Worm (Caenorhabditis elegans) whole organism, late embryonic: ENCODE data around the gene F52D1.2.

Experiments
- ceh-19 ChIP-seq: fragments of 200-800 bp; sonication (Bioruptor generic); optimal IDR thresholded peaks from 2 replicates; lab custom pipeline; 2018; ENCODE audit warnings: mild to moderate bottlenecking, missing genetic modification characterization, missing compliant biosample characterization
- ceh-24 ChIP-seq: sonication (generic microtip); optimal IDR thresholded peaks from 2 replicates; lab custom pipeline; 2016; ENCODE audit warnings: mild to moderate bottlenecking, missing genetic modification characterization, missing compliant biosample characterization
- ceh-45 ChIP-seq: fragments of 200-800 bp; sonication (Bioruptor generic); IDR thresholded peaks from 2 replicates; pipeline ENCODE4 v1.3.6; 2022; ENCODE audit warnings: missing genetic modification reagents, missing genetic modification characterization, missing compliant biosample characterization
- ceh-9 ChIP-seq: sonication (generic microtip); optimal IDR thresholded peaks from 2 replicates; lab custom pipeline; 2016; ENCODE audit warnings: mild to moderate bottlenecking, missing genetic modification characterization, inconsistent platforms, missing compliant biosample characterization
- dmd-4 ChIP-seq: sonication (generic microtip); optimal IDR thresholded peaks from 2 replicates; lab custom pipeline; 2016; ENCODE audit warnings: borderline replicate concordance, missing genetic modification characterization, missing compliant biosample characterization
- dve-1 ChIP-seq: sonication (generic microtip); optimal IDR thresholded peaks from 2 replicates; lab custom pipeline; 2017; ENCODE audit warnings: antibody characterized with exemption, mild to moderate bottlenecking, missing genetic modification characterization, missing compliant biosample characterization
- ets-4 ChIP-seq: sonication (generic microtip); optimal IDR thresholded peaks from 2 replicates; lab custom pipeline; 2016; ENCODE audit warnings: missing genetic modification characterization, missing compliant biosample characterization
- fkh-10 ChIP-seq: fragments of 150-350 bp; optimal IDR thresholded peaks from 2 replicates; lab custom pipeline; 2014; ENCODE audit warnings: missing biosample characterization, missing genetic modification reagents, missing genetic modification characterization
- fkh-6 ChIP-seq: sonication (generic microtip); optimal IDR thresholded peaks from 2 replicates; lab custom pipeline; 2016; ENCODE audit warnings: missing genetic modification characterization, missing compliant biosample characterization
- hlh-30 ChIP-seq: sonication (generic microtip); optimal IDR thresholded peaks from 2 replicates; lab custom pipeline; 2017; ENCODE audit warnings: antibody characterized with exemption, missing genetic modification characterization, missing compliant biosample characterization; ENCODE audit not compliant: insufficient read depth
- nhr-11 ChIP-seq: fragments of 150-350 bp; optimal IDR thresholded peaks from 2 replicates; lab custom pipeline; 2014; ENCODE audit warnings: missing biosample characterization, missing genetic modification characterization
- unc-42 ChIP-seq: sonication (generic microtip); optimal IDR thresholded peaks from 2 replicates; lab custom pipeline; 2016; ENCODE audit warnings: missing genotype, missing genetic modification characterization, missing compliant biosample characterization
- unc-55 ChIP-seq: sonication (generic microtip); optimal IDR thresholded peaks from 2 replicates; lab custom pipeline; 2017; ENCODE audit warnings: missing biosample characterization, missing genetic modification reagents, missing genetic modification characterization
- unc-86 ChIP-seq: sonication (generic microtip); optimal IDR thresholded peaks from 2 replicates; lab custom pipeline; 2016; ENCODE audit warnings: missing genetic modification characterization, missing compliant biosample characterization

ce11 chrX:449820-450219, at the start of gene F52D1.2:
- TF ChIP-seq nhr-11 (no peak), unc-86 (tag; lab: Kevin White, UChicago) (no peak), ceh-9 (tag; lab: Kevin White, UChicago) (no peak), unc-42 (no peak), unc-55 (GFP tag; lab: Kevin White, UChicago) (no peak), fkh-10 (GFP tag; lab: Kevin White, UChicago) (no peak), ceh-19 (no peak), hlh-30 (tag; lab: Kevin White, UChicago) (no peak), dmd-4 (tag; lab: Kevin White, UChicago) (no peak), ets-4 (tag; lab: Kevin White, UChicago) (no peak), dve-1 (tag; lab: Kevin White, UChicago) (no peak), ceh-45 (GFP tag; lab: Robert Waterston, UW) (no peak), ceh-24 (no peak), fkh-6 (tag; lab: Kevin White, UChicago) (no peak)
